Fruit fly (Drosophila melanogaster) whole organism, embryonic: ENCODE measurements around the gene fz3.

ENCODE experiments used
- BEAF-32 ChIP-seq: fragments of 200-800 bp; sonication (Bioruptor generic); optimal IDR thresholded peaks from 3 replicates; lab custom pipeline; 2017; ENCODE audit warnings: missing biosample characterization, missing genetic modification characterization, mild to moderate bottlenecking, moderate library complexity, missing genetic modification reagents
- Blimp-1 ChIP-seq: fragments of 200-800 bp; sonication (Bioruptor generic); optimal IDR thresholded peaks from 3 replicates; lab custom pipeline; 2018; ENCODE audit warnings: missing biosample characterization, missing genetic modification characterization, mild to moderate bottlenecking, moderate library complexity, missing genetic modification reagents
- BtbVII ChIP-seq: fragments of 200-800 bp; sonication (Bioruptor generic); optimal IDR thresholded peaks from 3 replicates; lab custom pipeline; 2017; ENCODE audit warnings: missing biosample characterization, mild to moderate bottlenecking, missing genetic modification characterization
- CG10654 ChIP-seq: fragments of 200-800 bp; sonication (Bioruptor generic); optimal IDR thresholded peaks from 2 replicates; lab custom pipeline; 2016; ENCODE audit warnings: missing biosample characterization, missing genetic modification characterization
- CG11504 ChIP-seq: fragments of 200-800 bp; sonication (Bioruptor generic); optimal IDR thresholded peaks from 3 replicates; lab custom pipeline; 2019; ENCODE audit warnings: missing biosample characterization, mild to moderate bottlenecking, missing genetic modification characterization, moderate library complexity
- CG12155 ChIP-seq: fragments of 200-800 bp; sonication (Bioruptor generic); optimal IDR thresholded peaks from 3 replicates; lab custom pipeline; 2016; ENCODE audit warnings: missing biosample characterization, missing genetic modification characterization
- CG12236 ChIP-seq: fragments of 200-800 bp; sonication (Bioruptor generic); optimal IDR thresholded peaks from 2 replicates; lab custom pipeline; 2016; ENCODE audit warnings: missing biosample characterization, missing genetic modification characterization
- CG12659 ChIP-seq: fragments of 200-800 bp; sonication (Bioruptor generic); optimal IDR thresholded peaks from 3 replicates; lab custom pipeline; 2017; ENCODE audit warnings: mild to moderate bottlenecking, missing biosample characterization, missing genetic modification reagents, missing genetic modification characterization
- CG13296 ChIP-seq: fragments of 200-800 bp; sonication (Bioruptor generic); optimal IDR thresholded peaks from 3 replicates; lab custom pipeline; 2018; ENCODE audit warnings: missing biosample characterization, mild to moderate bottlenecking, missing genetic modification characterization
- CG13775 ChIP-seq: fragments of 200-800 bp; sonication (Bioruptor generic); optimal IDR thresholded peaks from 3 replicates; lab custom pipeline; 2017; ENCODE audit warnings: missing biosample characterization, mild to moderate bottlenecking, missing genetic modification characterization
- CG15011 ChIP-seq: fragments of 200-800 bp; sonication (Bioruptor generic); optimal IDR thresholded peaks from 3 replicates; lab custom pipeline; 2018; ENCODE audit warnings: missing biosample characterization, mild to moderate bottlenecking, missing genetic modification characterization
- CG1603 ChIP-seq: fragments of 200-800 bp; sonication (Bioruptor generic); optimal IDR thresholded peaks from 2 replicates; lab custom pipeline; 2019; ENCODE audit warnings: missing biosample characterization, mild to moderate bottlenecking, missing genetic modification characterization, moderate library complexity
- CG16815 ChIP-seq: fragments of 200-800 bp; sonication (Bioruptor generic); optimal IDR thresholded peaks from 3 replicates; lab custom pipeline; 2017; ENCODE audit warnings: missing biosample characterization, mild to moderate bottlenecking, missing genetic modification characterization
- CG2202 ChIP-seq: fragments of 200-800 bp; sonication (Bioruptor generic); optimal IDR thresholded peaks from 2 replicates; lab custom pipeline; 2018; ENCODE audit warnings: missing biosample characterization, mild to moderate bottlenecking, missing genetic modification characterization
- CG2678 ChIP-seq: fragments of 200-800 bp; sonication (Bioruptor generic); optimal IDR thresholded peaks from 3 replicates; lab custom pipeline; 2019; ENCODE audit warnings: missing biosample characterization, mild to moderate bottlenecking, missing genetic modification characterization, moderate library complexity
- CG30403 ChIP-seq: fragments of 200-800 bp; sonication (Bioruptor generic); optimal IDR thresholded peaks from 3 replicates; lab custom pipeline; 2016; ENCODE audit warnings: missing biosample characterization, missing genetic modification characterization
- CG31224 ChIP-seq: fragments of 200-800 bp; sonication (Bioruptor generic); IDR thresholded peaks from 2 replicates; pipeline ENCODE4 v1.3.6; 2022; ENCODE audit warnings: missing biosample characterization, missing genetic modification characterization
- CG3281 ChIP-seq: fragments of 200-800 bp; sonication (Bioruptor generic); optimal IDR thresholded peaks from 3 replicates; lab custom pipeline; 2017; ENCODE audit warnings: missing biosample characterization, mild to moderate bottlenecking, missing genetic modification characterization
- CG34422 ChIP-seq: fragments of 200-800 bp; sonication (Bioruptor generic); IDR thresholded peaks from 3 replicates; pipeline ENCODE4 v1.3.6; 2022; ENCODE audit warnings: missing biosample characterization, missing genetic modification characterization
- CG3838 ChIP-seq: fragments of 200-800 bp; sonication (Bioruptor generic); optimal IDR thresholded peaks from 3 replicates; lab custom pipeline; 2016; ENCODE audit warnings: missing biosample characterization, missing genetic modification characterization
- CG4404 ChIP-seq: fragments of 200-800 bp; sonication (Bioruptor generic); IDR thresholded peaks from 2 replicates; pipeline ENCODE4 v1.3.6; 2022; ENCODE audit warnings: missing biosample characterization, missing genetic modification characterization
- CG7745 ChIP-seq: fragments of 200-800 bp; sonication (Bioruptor generic); optimal IDR thresholded peaks from 2 replicates; lab custom pipeline; 2018; ENCODE audit warnings: missing biosample characterization, mild to moderate bottlenecking, missing genetic modification characterization, moderate library complexity
- CG8388 ChIP-seq: fragments of 200-800 bp; sonication (Bioruptor generic); optimal IDR thresholded peaks from 2 replicates; lab custom pipeline; 2019; ENCODE audit warnings: missing biosample characterization, mild to moderate bottlenecking, missing genetic modification characterization, moderate library complexity
- CG9797 ChIP-seq: fragments of 200-800 bp; sonication (Bioruptor generic); optimal IDR thresholded peaks from 3 replicates; lab custom pipeline; 2018; ENCODE audit warnings: missing biosample characterization, mild to moderate bottlenecking, missing genetic modification characterization
- D ChIP-seq, 2 experiments: fragments of 200-800 bp in 1 of 2; fragments of >200 bp in 1 of 2; sonication (Bioruptor generic) in 1 of 2; optimal IDR thresholded peaks; 2 replicates in 1 of 2; 3 replicates in 1 of 2; lab custom pipeline; 2017; ENCODE audit warnings: mild to moderate bottlenecking in 1 of 2, missing biosample characterization in 1 of 2, missing genetic modification characterization in 1 of 2, missing genetic modification reagents in 1 of 2
- Ets97D ChIP-seq: fragments of 200-800 bp; sonication (Bioruptor generic); optimal IDR thresholded peaks from 3 replicates; lab custom pipeline; 2016; ENCODE audit warnings: missing biosample characterization, missing genetic modification characterization
- HHEX ChIP-seq: fragments of 200-800 bp; sonication (Bioruptor generic); optimal IDR thresholded peaks from 3 replicates; lab custom pipeline; 2017; ENCODE audit warnings: missing biosample characterization, mild to moderate bottlenecking, missing genetic modification characterization, missing genetic modification reagents
- Hr3 ChIP-seq: fragments of 200-800 bp; sonication (Bioruptor generic); optimal IDR thresholded peaks from 3 replicates; lab custom pipeline; 2016; ENCODE audit warnings: missing biosample characterization, missing genetic modification characterization
- Kr ChIP-seq: fragments of 200-800 bp; sonication (Bioruptor generic); optimal IDR thresholded peaks from 2 replicates; lab custom pipeline; 2017; ENCODE audit warnings: missing biosample characterization, mild to moderate bottlenecking, missing genetic modification characterization
- Oli ChIP-seq: fragments of 200-800 bp; sonication (Bioruptor generic); optimal IDR thresholded peaks from 2 replicates; lab custom pipeline; 2018; ENCODE audit warnings: missing biosample characterization, mild to moderate bottlenecking, missing genetic modification characterization, moderate library complexity
- Spps ChIP-seq: fragments of 200-800 bp; sonication (Bioruptor generic); optimal IDR thresholded peaks from 2 replicates; lab custom pipeline; 2018; ENCODE audit warnings: missing biosample characterization, mild to moderate bottlenecking, missing genetic modification characterization
- Sry-β ChIP-seq: fragments of 200-800 bp; sonication (Bioruptor generic); optimal IDR thresholded peaks from 2 replicates; lab custom pipeline; 2018; ENCODE audit warnings: missing biosample characterization, mild to moderate bottlenecking, missing genetic modification characterization, moderate library complexity
- Xbp1 ChIP-seq: fragments of 200-800 bp; sonication (Bioruptor generic); optimal IDR thresholded peaks from 3 replicates; lab custom pipeline; 2016; ENCODE audit warnings: missing biosample characterization, mild to moderate bottlenecking, missing genetic modification characterization
- az2 ChIP-seq: fragments of 200-800 bp; sonication (Bioruptor generic); optimal IDR thresholded peaks from 3 replicates; lab custom pipeline; 2016; ENCODE audit warnings: missing biosample characterization, missing genetic modification characterization
- bcd ChIP-seq: fragments of 200-800 bp; sonication (Bioruptor generic); optimal IDR thresholded peaks from 2 replicates; lab custom pipeline; 2017; ENCODE audit warnings: missing biosample characterization, mild to moderate bottlenecking, missing genetic modification characterization
- chif ChIP-seq, 2 experiments: fragments of 200-800 bp; sonication (Bioruptor generic); optimal IDR thresholded peaks; 3 replicates each; lab custom pipeline; 2016; ENCODE audit warnings: missing biosample characterization in 2 of 2, missing genetic modification characterization in 2 of 2
- dmrt99B ChIP-seq: fragments of 200-800 bp; sonication (Bioruptor generic); optimal IDR thresholded peaks from 2 replicates; lab custom pipeline; 2018; ENCODE audit warnings: missing biosample characterization, mild to moderate bottlenecking, missing genetic modification characterization, moderate library complexity
- ems ChIP-seq: fragments of 200-800 bp; sonication (Bioruptor generic); optimal IDR thresholded peaks from 3 replicates; lab custom pipeline; 2016; ENCODE audit warnings: missing biosample characterization, missing genetic modification characterization
- lilli ChIP-seq: fragments of 200-800 bp; sonication (Bioruptor generic); optimal IDR thresholded peaks from 3 replicates; lab custom pipeline; 2016; ENCODE audit warnings: missing biosample characterization, missing genetic modification characterization
- lov ChIP-seq, 2 experiments: fragments of 200-800 bp in 1 of 2; fragments of >200 bp in 1 of 2; sonication (Bioruptor generic) in 1 of 2; IDR thresholded peaks in 1 of 2; optimal IDR thresholded peaks in 1 of 2; 2 replicates in 1 of 2; 3 replicates in 1 of 2; pipeline versions ENCODE4 v1.3.6 to Lab custom; 2017 to 2022; ENCODE audit warnings: missing biosample characterization in 1 of 2, missing genetic modification characterization in 1 of 2
- pan ChIP-seq, 4 experiments: fragments of >200 bp in 3 of 4; fragments of 200-800 bp in 1 of 4; sonication (Bioruptor generic) in 1 of 4; optimal IDR thresholded peaks in 3 of 4; IDR thresholded peaks in 1 of 4; 2 replicates each; pipeline versions ENCODE4 v1.3.6 to Lab custom; 2017 to 2022; ENCODE audit warnings: missing biosample characterization in 2 of 4, missing genetic modification characterization in 2 of 4, mixed read lengths in 1 of 4
- peb ChIP-seq: fragments of 200-800 bp; sonication (Bioruptor generic); IDR thresholded peaks from 2 replicates; pipeline ENCODE4 v1.3.6; 2022; ENCODE audit warnings: missing biosample characterization, missing genetic modification characterization
- prd ChIP-seq, 3 experiments: fragments of >200 bp in 2 of 3; fragments of 200-800 bp in 1 of 3; sonication (Bioruptor generic) in 1 of 3; optimal IDR thresholded peaks in 2 of 3; IDR thresholded peaks in 1 of 3; 2 replicates in 2 of 3; 3 replicates in 1 of 3; pipeline versions ENCODE4 v1.3.6 to Lab custom; 2017 to 2022; ENCODE audit warnings: missing biosample characterization in 1 of 3, missing genetic modification characterization in 1 of 3
- salm ChIP-seq: fragments of 200-800 bp; sonication (Bioruptor generic); optimal IDR thresholded peaks from 2 replicates; lab custom pipeline; 2018; ENCODE audit warnings: missing biosample characterization, mild to moderate bottlenecking, missing genetic modification characterization
- sc ChIP-seq, 3 experiments: fragments of >200 bp in 2 of 3; fragments of 200-800 bp in 1 of 3; sonication (Bioruptor generic) in 1 of 3; optimal IDR thresholded peaks; 2 replicates in 2 of 3; 3 replicates in 1 of 3; lab custom pipeline; 2017; ENCODE audit warnings: mild to moderate bottlenecking in 1 of 3, missing biosample characterization in 1 of 3, missing genetic modification characterization in 1 of 3, missing genetic modification reagents in 1 of 3
- shn ChIP-seq: fragments of 200-800 bp; sonication (Bioruptor generic); optimal IDR thresholded peaks from 3 replicates; lab custom pipeline; 2016; ENCODE audit warnings: missing biosample characterization, missing genetic modification characterization

The fz3 gene

dm6 chrX:771431-772064 is 1.8 kb downstream of the fz3 start (continued):
- TF ChIP-seq bcd (peak; percentile 18), lilli (GFP tag; lab: Kevin White, UChicago) (peak; percentile 29), CG15011 (GFP tag; lab: Kevin White, UChicago) (no peak), Spps (peak; percentile 15), sc (optimal IDR thresholded peaks at IDR 0.05; lab: Kevin White, UChicago) (no peak), sc (GFP tag; optimal IDR thresholded peaks at IDR 0.05; lab: Kevin White, UChicago) (no peak), Oli (tag; lab: Kevin White, UChicago) (peak; percentile 42), CG8388 (peak; percentile 55), prd (optimal IDR thresholded peaks at IDR 0.05; lab: Kevin White, UChicago) (no peak), prd (GFP tag; IDR thresholded peaks at IDR 0.05; lab: Robert Waterston, UW) (peak; percentile 64; the same call in 2 of the 3 replicates), chif (GFP tag; optimal IDR thresholded peaks at IDR 0.05; lab: Kevin White, UChicago) (peak; percentile 1 to 58), CG3838 (GFP tag; lab: Kevin White, UChicago) (no peak), CG34422 (GFP tag; lab: Robert Waterston, UW) (peak; percentile 14; the same call in 1 of the 3 replicates), ems (GFP tag; lab: Kevin White, UChicago) (peak; percentile 28), lov (optimal IDR thresholded peaks at IDR 0.05; lab: Kevin White, UChicago) (no peak), lov (GFP tag; IDR thresholded peaks at IDR 0.05; lab: Robert Waterston, UW) (0 out of 3 replicates have a peak, but pooled peaks have one; percentile 50), CG7745 (tag; lab: Kevin White, UChicago) (no peak), CG10654 (GFP tag; lab: Kevin White, UChicago) (peak; percentile 14), BEAF-32 (GFP tag; lab: Kevin White, UChicago) (no peak), CG31224 (GFP tag; lab: Robert Waterston, UW) (no peak), az2 (GFP tag; lab: Kevin White, UChicago) (peak; percentile 53), HHEX (GFP tag; lab: Kevin White, UChicago) (no peak), CG12236 (no peak), Blimp-1 (GFP tag; lab: Kevin White, UChicago) (peak; percentile 56), pan (optimal IDR thresholded peaks at IDR 0.05; lab: Kevin White, UChicago) (no peak), pan (GFP tag; optimal IDR thresholded peaks at IDR 0.05 in 1 of 2, IDR thresholded peaks at IDR 0.05 in 1 of 2) (peak in 1 of 2 experiments; percentile 26), Kr (GFP tag; lab: Kevin White, UChicago) (peak; percentile 2), CG16815 (GFP tag; lab: Kevin White, UChicago) (peak; percentile 23), shn (no peak), Sry-β (GFP tag; lab: Kevin White, UChicago) (no peak), BtbVII (GFP tag; lab: Kevin White, UChicago) (no peak), peb (GFP tag; lab: Robert Waterston, UW) (0 out of 2 replicates have a peak, but pooled peaks have one; percentile 20), CG2678 (tag; lab: Kevin White, UChicago) (peak; percentile 38), CG1603 (tag; lab: Kevin White, UChicago) (peak; percentile 76), Xbp1 (peak; percentile 52), dmrt99B (tag; lab: Kevin White, UChicago) (peak; percentile 51), Hr3 (peak; percentile 12), CG11504 (peak; percentile 55), CG3281 (GFP tag; lab: Kevin White, UChicago) (no peak), CG13775 (GFP tag; lab: Kevin White, UChicago) (peak; percentile 4), CG12659 (GFP tag; lab: Kevin White, UChicago) (peak; percentile 1), CG30403 (GFP tag; lab: Kevin White, UChicago) (peak; percentile 31), CG12155 (GFP tag; lab: Kevin White, UChicago) (no peak), Ets97D (GFP tag; lab: Kevin White, UChicago) (no peak), salm (tag; lab: Kevin White, UChicago) (no peak), CG9797 (GFP tag; lab: Kevin White, UChicago) (no peak), CG13296 (GFP tag; lab: Kevin White, UChicago) (no peak), CG2202 (peak; percentile 20), CG4404 (peak; percentile 29; the same call in 1 of the 2 replicates), D (optimal IDR thresholded peaks at IDR 0.05; lab: Kevin White, UChicago) (no peak), D (GFP tag; optimal IDR thresholded peaks at IDR 0.05; lab: Kevin White, UChicago) (peak; percentile 49)
